Fruit fly (Drosophila melanogaster): Measurements from ENCODE around the gene GstZ2.

Gene GstZ2

dm6 chr3R:9430344-9431253 lies 29.9 kb downstream of the GstZ2 start (continued):
- TF ChIP-seq CG10979 (tag; optimal IDR thresholded peaks at IDR 0.05) (peak; percentile 23), CG6689 (GFP tag; IDR thresholded peaks at IDR 0.05) (0 out of 2 replicates have a peak, but pooled peaks have one; percentile 31), CG9876 (GFP tag; optimal IDR thresholded peaks at IDR 0.05) (no peak), CG14050 (GFP tag; IDR thresholded peaks at IDR 0.05) (no peak; the same call in 2 of the 3 replicates), dati (GFP tag; IDR thresholded peaks at IDR 0.05) (no peak), abd-A (tag; optimal IDR thresholded peaks at IDR 0.05) (peak; percentile 86), CG6254 (GFP tag; optimal IDR thresholded peaks at IDR 0.05) (no peak), CG1233 (GFP tag; optimal IDR thresholded peaks at IDR 0.05) (peak; percentile 5), Ptx1 (GFP tag; IDR thresholded peaks at IDR 0.05) (peak; percentile 38; the same call in 1 of the 2 replicates), Neu2 (GFP tag; optimal IDR thresholded peaks at IDR 0.05; ENCODE audit: borderline replicate concordance) (no peak), tio (GFP tag; optimal IDR thresholded peaks at IDR 0.05) (no peak), Oli (tag; optimal IDR thresholded peaks at IDR 0.05) (peak; percentile 52), knrl (GFP tag; IDR thresholded peaks at IDR 0.05; ENCODE audit: partially characterized antibody) (no peak), MESR4 (GFP tag; optimal IDR thresholded peaks at IDR 0.05) (no peak), CG14014 (GFP tag; IDR thresholded peaks at IDR 0.05) (0 out of 2 replicates have a peak, but pooled peaks have one; percentile 18), Hr3 (GFP tag; optimal IDR thresholded peaks at IDR 0.05) (no peak), Trl (optimal IDR thresholded peaks at IDR 0.05) (no peak), Trl (GFP tag; optimal IDR thresholded peaks at IDR 0.05) (no peak), CG12744 (GFP tag; optimal IDR thresholded peaks at IDR 0.05) (no peak), YL-1 (GFP tag; optimal IDR thresholded peaks at IDR 0.05) (no peak), tin (GFP tag; optimal IDR thresholded peaks at IDR 0.05) (no peak), HLH4C (GFP tag; IDR thresholded peaks at IDR 0.05; ENCODE audit: partially characterized antibody) (no peak), klu (GFP tag; IDR thresholded peaks at IDR 0.05) (0 out of 2 replicates have a peak, but pooled peaks have one; percentile 43), Mad (GFP tag; optimal IDR thresholded peaks at IDR 0.05) (no peak), CG8478 (optimal IDR thresholded peaks at IDR 0.05) (no peak), emc (GFP tag; optimal IDR thresholded peaks at IDR 0.05) (no peak), Hr78 (GFP tag; optimal IDR thresholded peaks at IDR 0.05) (no peak), fru (optimal IDR thresholded peaks at IDR 0.05) (no peak), Dbx (GFP tag; IDR thresholded peaks at IDR 0.05) (peak; percentile 19; the same call in 1 of the 3 replicates), tap (tag; optimal IDR thresholded peaks at IDR 0.05) (peak; percentile 45), CG11085 (GFP tag; IDR thresholded peaks at IDR 0.05) (no peak), CG6683 (GFP tag; optimal IDR thresholded peaks at IDR 0.05) (no peak), pfk (GFP tag; optimal IDR thresholded peaks at IDR 0.05) (no peak), jing (GFP tag; optimal IDR thresholded peaks at IDR 0.05) (no peak), br (optimal IDR thresholded peaks at IDR 0.05) (no peak), lov (optimal IDR thresholded peaks at IDR 0.05) (no peak), lov (GFP tag; IDR thresholded peaks at IDR 0.05) (no peak), CkIIα-i1 (GFP tag; IDR thresholded peaks at IDR 0.05) (no peak), GATAe (GFP tag; conservative IDR thresholded peaks at IDR 0.05) (no peak), ttk (GFP tag; IDR thresholded peaks at IDR 0.05) (no peak), CG2712 (tag; optimal IDR thresholded peaks at IDR 0.05) (peak; percentile 27), Deaf1 (tag; optimal IDR thresholded peaks at IDR 0.05) (peak; percentile 23), Optix (GFP tag; IDR thresholded peaks at IDR 0.05) (no peak), salm (tag; optimal IDR thresholded peaks at IDR 0.05) (no peak), CG13123 (GFP tag; optimal IDR thresholded peaks at IDR 0.05) (no peak), CG14860 (GFP tag; IDR thresholded peaks at IDR 0.05; ENCODE audit: partially characterized antibody) (no peak), CG10959 (GFP tag; IDR thresholded peaks at IDR 0.05) (no peak), Ssrp (tag; optimal IDR thresholded peaks at IDR 0.05) (no peak), CG17385 (GFP tag; optimal IDR thresholded peaks at IDR 0.05) (peak; percentile 40), toy (GFP tag; IDR thresholded peaks at IDR 0.05) (no peak), maf-S (GFP tag; optimal IDR thresholded peaks at IDR 0.05) (no peak)
